Worm (Caenorhabditis elegans): ENCODE results near the gene ZC53.22.

Gene ZC53.22

DNA sequence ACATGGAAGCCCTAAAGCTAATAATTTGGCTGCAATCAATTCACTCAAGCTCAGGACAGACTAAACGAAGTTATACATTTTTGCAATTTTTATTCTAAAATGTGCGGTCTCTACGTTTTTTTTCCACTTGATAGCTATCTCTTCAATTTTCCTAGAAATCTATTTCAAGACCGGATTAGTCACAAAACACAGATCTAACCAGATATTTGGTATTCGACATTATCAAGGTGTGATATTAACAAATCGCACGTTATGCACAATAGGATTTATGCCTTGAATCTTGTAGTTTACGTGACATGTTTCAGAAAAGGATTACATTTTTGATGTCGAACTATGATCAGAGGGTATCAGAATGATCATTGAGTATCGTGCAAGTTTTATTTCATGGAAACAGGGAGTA is 20.7 kb downstream of the ZC53.22 start:
- no peak for TF ChIP-seq unc-62 (GFP tag; optimal IDR thresholded peaks at IDR 0.05)

DNA sequence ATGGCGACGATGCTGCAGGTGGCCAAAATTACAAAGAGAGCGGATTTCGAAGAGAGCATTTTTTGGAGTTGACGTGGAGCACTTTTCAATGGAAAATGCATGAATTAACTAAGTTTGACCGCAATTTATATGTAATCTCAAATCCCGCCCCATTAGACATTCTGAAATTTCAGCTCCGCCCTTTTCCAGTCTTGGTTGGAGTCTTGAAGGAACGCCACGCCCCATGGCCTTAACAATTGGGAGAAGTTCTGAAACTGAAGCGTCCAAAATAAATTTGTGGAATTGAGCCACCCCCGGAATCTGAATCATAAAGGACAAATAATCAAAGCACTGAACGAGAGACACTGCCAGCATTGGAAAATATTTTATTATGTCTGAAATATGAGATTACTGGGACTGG is 25.0 kb downstream of the ZC53.22 start, which contains the start of gene B0294.1:
TSS of gene B0294.1 (minus strand) at position 101 of the 400 bp plus-strand sequence.
- no peak for TF ChIP-seq unc-62 (GFP tag; optimal IDR thresholded peaks at IDR 0.05)

DNA sequence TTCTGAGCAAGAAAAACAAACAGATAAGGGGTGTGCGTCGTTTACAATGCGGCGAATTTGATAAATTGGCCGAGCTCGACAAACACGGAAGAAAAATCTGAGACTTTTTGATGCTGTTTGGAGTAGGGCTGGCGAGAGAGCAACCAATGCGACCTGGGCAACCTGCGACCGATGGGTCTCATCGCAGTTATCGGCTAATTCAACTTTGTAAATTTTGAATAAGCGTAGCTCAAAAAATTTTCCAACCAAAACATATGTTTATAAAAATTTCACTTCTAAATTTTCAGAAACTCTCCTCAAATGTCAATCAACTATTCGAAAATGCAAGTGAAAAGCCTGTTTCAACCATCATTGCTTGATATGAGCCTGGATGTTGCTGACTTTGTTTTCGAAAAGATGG is 30.3 kb downstream of the ZC53.22 start, which contains the start of gene B0294.3:
TSS of gene B0294.3 (plus strand) at position 301 of the 400 bp plus-strand sequence.
- TF ChIP-seq unc-62 (GFP tag; optimal IDR thresholded peaks at IDR 0.05) = no peak

DNA sequence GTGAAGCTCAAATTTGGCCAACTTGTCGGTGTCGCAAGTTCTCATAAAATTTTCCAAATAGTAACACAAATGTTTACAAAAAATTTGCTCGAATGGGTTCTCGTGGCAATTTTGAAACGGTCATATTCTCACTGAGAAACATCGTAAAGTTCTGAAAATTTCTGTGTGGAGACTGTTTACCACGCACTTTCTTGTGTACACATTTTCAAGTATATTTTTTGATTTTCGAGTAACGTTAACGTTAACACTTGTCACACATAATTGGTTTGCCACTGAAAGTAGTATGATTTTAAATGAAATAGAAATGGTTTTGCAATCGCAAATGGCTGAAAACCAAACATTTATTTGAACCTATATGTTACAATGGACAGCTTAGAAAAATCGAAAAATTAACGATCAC is 31.4 kb downstream of the ZC53.22 start:
- TF ChIP-seq unc-62 (GFP tag; optimal IDR thresholded peaks at IDR 0.05) = no peak

DNA sequence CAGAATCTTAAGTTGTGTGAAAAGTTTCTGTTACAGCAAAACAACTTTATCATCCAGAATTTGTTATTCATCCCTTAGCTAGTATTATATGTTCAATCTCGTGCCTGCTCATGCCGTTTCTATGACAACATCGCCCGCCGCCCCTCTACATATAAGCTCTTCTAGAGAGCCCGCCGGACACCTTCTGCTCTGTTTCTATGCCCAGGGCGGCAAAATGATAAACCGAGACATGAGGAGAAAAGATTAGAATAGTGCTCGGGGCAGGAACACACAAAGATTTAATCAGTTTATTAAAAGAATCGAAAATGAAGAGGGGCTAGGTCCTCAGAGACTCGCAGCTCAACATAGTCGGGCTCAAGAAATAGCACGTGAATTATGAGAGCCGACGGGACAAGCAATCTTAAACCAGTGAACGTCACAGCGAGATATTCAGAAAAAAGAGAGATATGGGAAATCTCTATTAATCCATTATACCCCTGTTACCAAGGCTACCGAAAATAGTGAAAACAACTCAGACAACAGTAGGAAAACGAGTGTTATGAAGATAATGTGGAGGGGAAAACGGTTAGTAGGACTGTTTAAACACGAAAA is 33.7 kb downstream of the ZC53.22 start:
- TF ChIP-seq unc-62 (GFP tag; optimal IDR thresholded peaks at IDR 0.05) = no peak

DNA sequence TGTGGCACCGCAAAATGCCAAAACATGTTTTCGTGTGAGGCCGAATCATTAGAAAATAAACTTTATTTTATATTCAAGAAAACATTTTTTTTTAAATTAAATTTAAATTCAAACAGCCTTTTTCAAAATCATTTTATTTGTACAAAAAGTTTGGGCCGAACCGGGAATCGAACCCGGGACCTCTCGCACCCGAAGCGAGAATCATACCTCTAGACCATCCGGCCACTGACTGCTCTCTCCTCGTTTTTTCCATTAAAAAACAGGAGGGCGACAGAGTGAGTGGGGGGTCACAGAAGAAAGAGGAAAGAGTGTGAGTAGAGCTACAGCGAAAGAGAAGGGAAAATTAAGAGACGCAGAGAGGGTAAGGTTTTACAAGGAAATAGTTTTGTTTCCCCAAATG is 41.5 kb downstream of the ZC53.22 start:
- TF ChIP-seq unc-62 (GFP tag; optimal IDR thresholded peaks at IDR 0.05) = no peak
